Fruit fly (Drosophila melanogaster): Measurements from ENCODE around the gene CG43074.

DNA sequence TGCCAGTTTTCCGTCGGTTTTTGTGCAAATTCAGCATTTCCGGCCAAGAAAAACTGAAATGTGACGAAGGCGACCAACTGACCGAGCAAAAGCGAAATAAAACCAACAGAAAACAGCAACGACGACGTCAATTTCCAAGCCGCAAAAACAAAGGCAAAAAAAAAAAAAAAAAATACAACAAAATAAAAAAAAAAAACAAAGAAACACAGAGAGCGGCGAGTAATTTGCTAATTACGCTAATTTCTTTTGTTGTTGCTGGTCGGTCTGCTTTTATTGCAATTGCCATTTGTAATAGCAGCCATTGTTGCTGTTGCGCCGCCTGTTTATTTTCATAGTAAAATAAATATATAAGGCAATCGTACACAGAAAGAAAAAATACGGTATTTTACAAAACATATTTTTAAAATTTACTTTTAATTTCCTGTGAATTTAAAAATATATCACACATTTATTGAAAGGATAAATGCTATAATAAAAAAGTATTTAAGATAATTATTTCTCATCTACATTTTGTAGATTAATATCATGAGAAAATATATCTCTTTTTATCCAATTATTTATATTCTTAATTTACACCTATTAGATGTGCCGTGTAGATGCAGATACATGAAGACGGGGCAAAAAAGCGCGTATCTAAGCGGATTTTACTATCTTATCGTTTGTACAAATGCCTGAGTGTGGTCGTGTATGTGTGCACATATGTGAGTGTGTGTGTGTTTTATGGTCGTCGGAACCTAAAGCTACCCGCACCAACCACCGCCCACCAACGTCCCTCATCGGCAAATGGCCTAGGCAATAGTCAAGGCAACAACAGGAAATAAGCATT lies 47.4 kb downstream of the CG43074 start:
- TF ChIP-seq CG8478 (optimal IDR thresholded peaks at IDR 0.05) (no peak), CTCF (optimal IDR thresholded peaks at IDR 0.05) (no peak)
